Worm (Caenorhabditis elegans) whole organism, young adult: ENCODE results near the gene T03G11.9.
A peak's percentile ranks its signal among the peaks of the same experiment; 100 is the strongest.

Experiments used
- B0019.2 ChIP-seq: fragments of 200-800 bp; sonication (Bioruptor generic); conservative IDR thresholded peaks from 2 replicates; pipeline ENCODE4 v1.3.6; 2022; ENCODE audit warnings: missing genetic modification reagents, missing genetic modification characterization, missing compliant biosample characterization
- F22D6.2 ChIP-seq: sonication (generic microtip); optimal IDR thresholded peaks from 2 replicates; lab custom pipeline; 2016; ENCODE audit warnings: mild to moderate bottlenecking, missing genetic modification characterization, missing compliant biosample characterization
- F52B5.7 ChIP-seq: sonication (generic microtip); optimal IDR thresholded peaks from 2 replicates; lab custom pipeline; 2016; ENCODE audit warnings: mild to moderate bottlenecking, missing genetic modification characterization, missing compliant biosample characterization
- Y53F4B.3 ChIP-seq: fragments of 200-800 bp; sonication (Bioruptor generic); IDR thresholded peaks from 2 replicates; pipeline ENCODE4 v1.3.6; 2022; ENCODE audit warnings: missing genetic modification reagents, missing genetic modification characterization, missing compliant biosample characterization
- aptf-2 ChIP-seq: fragments of 200-800 bp; sonication (Bioruptor generic); conservative IDR thresholded peaks from 2 replicates; pipeline ENCODE4 v1.3.6; 2022; ENCODE audit warnings: missing genetic modification reagents, missing genetic modification characterization, missing compliant biosample characterization
- aptf-3 ChIP-seq: fragments of 200-800 bp; sonication (Bioruptor generic); IDR thresholded peaks from 2 replicates; pipeline ENCODE4 v1.3.6; 2022; ENCODE audit warnings: missing genetic modification characterization, missing compliant biosample characterization
- attf-6 ChIP-seq: fragments of 200-800 bp; sonication (Bioruptor generic); IDR thresholded peaks from 2 replicates; pipeline ENCODE4 v1.3.6; 2022; ENCODE audit warnings: missing genetic modification reagents, missing genetic modification characterization, missing compliant biosample characterization
- ceh-100 ChIP-seq: fragments of 200-800 bp; sonication (Bioruptor generic); IDR thresholded peaks from 2 replicates; pipeline ENCODE4 v1.3.6; 2022; ENCODE audit warnings: missing genetic modification reagents, missing genetic modification characterization, missing compliant biosample characterization
- ceh-27 ChIP-seq: fragments of 200-800 bp; sonication (Bioruptor generic); optimal IDR thresholded peaks from 2 replicates; lab custom pipeline; 2018; ENCODE audit warnings: mild to moderate bottlenecking, missing genetic modification characterization, moderate library complexity, missing compliant biosample characterization
- chd-7 ChIP-seq: sonication (generic microtip); optimal IDR thresholded peaks from 2 replicates; lab custom pipeline; 2016; ENCODE audit warnings: mild to moderate bottlenecking, missing genetic modification characterization, moderate library complexity, missing compliant biosample characterization
- die-1 ChIP-seq: sonication (generic microtip); optimal IDR thresholded peaks from 2 replicates; lab custom pipeline; 2016; ENCODE audit warnings: missing genotype, mild to moderate bottlenecking, missing genetic modification characterization, missing compliant biosample characterization
- dox-1 ChIP-seq: fragments of 200-800 bp; sonication (Bioruptor generic); IDR thresholded peaks from 2 replicates; pipeline ENCODE4 v1.3.6; 2022; ENCODE audit warnings: missing genetic modification reagents, missing genetic modification characterization, missing compliant biosample characterization
- egrh-3 ChIP-seq: fragments of 200-800 bp; sonication (Bioruptor generic); IDR thresholded peaks from 2 replicates; pipeline ENCODE4 v1.3.6; 2022; ENCODE audit warnings: missing genetic modification reagents, missing genetic modification characterization, missing compliant biosample characterization
- fkh-3 ChIP-seq: sonication (generic microtip); optimal IDR thresholded peaks from 2 replicates; lab custom pipeline; 2016; ENCODE audit warnings: mild to moderate bottlenecking, missing genetic modification characterization, missing compliant biosample characterization
- hmg-1.2 ChIP-seq: fragments of 200-800 bp; sonication (Bioruptor generic); IDR thresholded peaks from 2 replicates; pipeline ENCODE4 v1.3.6; 2022; ENCODE audit warnings: missing genetic modification reagents, missing genetic modification characterization, missing compliant biosample characterization
- hmg-20 ChIP-seq: fragments of 200-800 bp; sonication (Bioruptor generic); IDR thresholded peaks from 2 replicates; pipeline ENCODE4 v1.3.6; 2022; ENCODE audit warnings: missing genetic modification reagents, missing genetic modification characterization, missing compliant biosample characterization
- hsf-1 ChIP-seq: fragments of 200-800 bp; sonication (Bioruptor generic); IDR thresholded peaks from 2 replicates; pipeline ENCODE4 v1.3.6; 2022; ENCODE audit warnings: missing genetic modification reagents, missing genetic modification characterization, missing compliant biosample characterization
- let-526 ChIP-seq: fragments of 200-800 bp; sonication (Bioruptor generic); IDR thresholded peaks from 2 replicates; pipeline ENCODE4 v1.3.6; 2022; ENCODE audit warnings: missing genetic modification reagents, missing genetic modification characterization, missing compliant biosample characterization
- lin-40 ChIP-seq: sonication (generic microtip); optimal IDR thresholded peaks from 2 replicates; lab custom pipeline; 2016; ENCODE audit warnings: missing genetic modification characterization, mild to moderate bottlenecking, missing compliant biosample characterization, missing genotype, missing genetic modification reagents
- lir-1 ChIP-seq: fragments of 200-800 bp; sonication (Bioruptor generic); conservative IDR thresholded peaks from 2 replicates; pipeline ENCODE4 v1.3.6; 2022; ENCODE audit warnings: missing genetic modification reagents, missing genetic modification characterization, missing compliant biosample characterization
- lsy-27 ChIP-seq: sonication (generic microtip); optimal IDR thresholded peaks from 2 replicates; lab custom pipeline; 2017; ENCODE audit warnings: missing genetic modification characterization, mild to moderate bottlenecking, missing compliant biosample characterization, antibody characterized with exemption, missing genotype, borderline replicate concordance; ENCODE audit not compliant: insufficient read depth
- nfyb-1 ChIP-seq: fragments of 200-800 bp; sonication (Bioruptor generic); IDR thresholded peaks from 2 replicates; pipeline ENCODE4 v1.3.6; 2022; ENCODE audit warnings: missing genetic modification reagents, missing genetic modification characterization, missing compliant biosample characterization
- nhr-80 ChIP-seq: sonication (generic microtip); optimal IDR thresholded peaks from 2 replicates; lab custom pipeline; 2016; ENCODE audit warnings: missing genetic modification characterization, missing compliant biosample characterization
- sdz-38 ChIP-seq: sonication (generic microtip); optimal IDR thresholded peaks from 2 replicates; lab custom pipeline; 2016; ENCODE audit warnings: missing genotype, missing genetic modification characterization, missing compliant biosample characterization
- snpc-1.1 ChIP-seq: sonication (generic microtip); optimal IDR thresholded peaks from 2 replicates; lab custom pipeline; 2017; ENCODE audit warnings: missing genetic modification characterization, mild to moderate bottlenecking, missing compliant biosample characterization, antibody characterized with exemption, moderate library complexity, missing genotype, missing genetic modification reagents; ENCODE audit not compliant: insufficient read depth
- sptf-2 ChIP-seq: fragments of 200-800 bp; sonication (Bioruptor generic); optimal IDR thresholded peaks from 2 replicates; lab custom pipeline; 2018; ENCODE audit warnings: mild to moderate bottlenecking, missing genetic modification characterization, missing compliant biosample characterization
- tlf-1 ChIP-seq: fragments of 200-800 bp; sonication (Bioruptor generic); optimal IDR thresholded peaks from 2 replicates; lab custom pipeline; 2018; ENCODE audit warnings: mild to moderate bottlenecking, missing genetic modification characterization, missing compliant biosample characterization
- unc-130 ChIP-seq: sonication (generic microtip); optimal IDR thresholded peaks from 2 replicates; lab custom pipeline; 2016; ENCODE audit warnings: missing genetic modification reagents, missing genetic modification characterization, missing compliant biosample characterization
- xnd-1 ChIP-seq: sonication (generic microtip); optimal IDR thresholded peaks from 2 replicates; lab custom pipeline; 2016; ENCODE audit warnings: missing genotype, missing genetic modification reagents, missing genetic modification characterization, missing compliant biosample characterization
- zfh-2 ChIP-seq: fragments of 200-800 bp; sonication (Bioruptor generic); conservative IDR thresholded peaks from 2 replicates; pipeline ENCODE4 v1.3.6; 2022; ENCODE audit warnings: missing genetic modification reagents, missing genetic modification characterization, missing compliant biosample characterization
- ztf-6 ChIP-seq: fragments of 200-800 bp; sonication (Bioruptor generic); IDR thresholded peaks from 2 replicates; pipeline ENCODE4 v1.3.6; 2022; ENCODE audit warnings: missing genetic modification reagents, missing genetic modification characterization, missing compliant biosample characterization

The T03G11.9 gene

DNA sequence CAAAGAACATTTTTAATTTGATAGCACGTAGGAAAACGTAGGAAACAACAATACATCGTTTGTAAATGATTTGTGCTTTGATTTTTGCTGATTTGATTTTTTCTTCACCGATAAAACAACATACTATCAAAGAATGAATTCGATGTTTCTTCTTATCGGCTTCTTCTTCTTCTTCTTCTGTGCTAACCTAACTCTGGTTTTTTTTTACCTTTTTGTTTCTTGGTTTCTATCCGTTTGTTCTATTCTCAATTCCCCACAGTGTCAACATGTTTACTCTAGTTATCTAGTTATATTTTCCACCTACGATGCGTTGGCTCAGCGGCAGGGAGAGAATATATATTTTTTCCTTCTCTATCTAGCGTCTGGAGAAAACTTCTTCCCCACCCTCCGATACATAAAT is 23.8 kb downstream of the T03G11.9 start:
- TF ChIP-seq nhr-80, result peak; percentile 1
- no peak for TF ChIP-seq Y53F4B.3 (GFP tag; lab: Robert Waterston, UW)

DNA sequence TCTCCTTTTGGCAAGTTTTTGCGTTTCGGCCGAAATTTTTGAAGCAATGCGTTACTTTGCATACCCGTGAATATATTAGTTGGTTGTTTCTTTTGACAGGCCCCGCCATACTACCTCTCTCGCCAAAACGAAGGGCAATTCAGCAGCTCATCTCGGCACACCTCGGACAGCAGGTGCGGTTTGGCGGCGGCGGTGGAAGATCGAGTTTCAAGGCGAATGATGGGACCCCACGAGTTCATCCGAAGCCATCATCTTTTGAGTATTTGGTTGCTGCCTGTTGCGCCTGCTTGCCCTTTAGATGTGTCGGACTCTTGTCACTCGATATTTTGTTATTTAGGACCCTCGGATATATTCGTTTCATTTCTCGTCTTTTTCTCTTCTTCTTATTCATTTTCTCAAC is 24.3 kb downstream of the T03G11.9 start:
- TF ChIP-seq nfyb-1, result 0 out of 2 replicates have a peak, but pooled peaks have one; percentile 11
- no peak for TF ChIP-seq hsf-1 (GFP tag; lab: Robert Waterston, UW)
- peak; percentile 81 for TF ChIP-seq zfh-2
- peak; percentile 0 for TF ChIP-seq chd-7 (tag; lab: Kevin White, UChicago)

DNA sequence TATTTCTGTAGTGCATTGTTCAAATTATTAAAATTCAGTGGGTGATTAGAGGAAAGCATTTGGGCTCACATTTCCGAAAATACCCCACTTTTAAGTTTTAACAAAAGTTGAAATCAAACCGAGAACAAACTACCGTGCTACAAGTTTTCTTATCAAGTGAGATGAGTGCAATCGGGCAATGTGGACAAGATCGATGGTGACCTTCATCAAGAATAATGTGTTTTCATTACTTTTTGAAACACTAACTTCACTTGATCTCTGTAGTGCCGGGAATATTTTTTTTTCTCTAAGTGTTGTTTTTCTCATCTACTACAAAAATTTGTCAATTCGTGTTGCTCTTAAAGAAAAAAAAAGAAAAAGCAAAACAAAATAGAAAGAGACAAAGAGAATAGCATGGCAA is 24.8 kb downstream of the T03G11.9 start:
- TF ChIP-seq ceh-100 (GFP tag; lab: Robert Waterston, UW) (no peak), xnd-1 (no peak), F22D6.2 (tag; lab: Kevin White, UChicago) (no peak), fkh-3 (no peak), chd-7 (tag; lab: Kevin White, UChicago) (no peak), F52B5.7 (tag; lab: Kevin White, UChicago) (no peak), hsf-1 (GFP tag; lab: Robert Waterston, UW) (no peak), die-1 (tag; lab: Kevin White, UChicago) (no peak), ceh-27 (GFP tag; lab: Kevin White, UChicago) (no peak), lir-1 (GFP tag; lab: Robert Waterston, UW) (no peak), attf-6 (no peak), lsy-27 (tag; lab: Kevin White, UChicago) (no peak), sdz-38 (tag; lab: Kevin White, UChicago) (no peak), aptf-2 (GFP tag; lab: Robert Waterston, UW) (no peak), unc-130 (no peak)

DNA sequence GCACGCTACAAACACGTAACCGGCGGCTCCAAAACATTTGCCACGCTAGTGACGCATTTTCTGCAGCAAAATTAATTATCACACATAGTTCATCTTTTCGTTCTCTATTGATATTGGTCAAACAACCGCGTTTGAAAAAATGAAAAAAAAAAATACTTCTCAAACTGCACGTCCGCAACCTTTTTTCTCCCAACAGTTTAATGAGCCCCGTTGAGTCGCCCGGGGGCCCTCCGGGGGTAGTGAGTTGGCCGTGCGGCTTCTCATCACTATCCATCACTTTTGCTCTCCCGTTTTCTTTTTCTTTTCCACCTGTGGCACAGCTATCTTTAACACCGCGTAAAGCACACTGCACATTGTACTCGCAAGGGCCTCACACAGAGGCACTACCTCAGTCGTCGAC is 25.4 kb downstream of the T03G11.9 start:
- no peak for TF ChIP-seq xnd-1
- TF ChIP-seq zfh-2, result 0 out of 2 replicates have a peak, but pooled peaks have one; percentile 35
- TF ChIP-seq nhr-80, result peak; percentile 17
- TF ChIP-seq dox-1 (GFP tag; lab: Robert Waterston, UW), result 0 out of 2 replicates have a peak, but pooled peaks have one; percentile 45
- no peak for TF ChIP-seq let-526 (GFP tag; lab: Robert Waterston, UW)
- TF ChIP-seq aptf-3 (GFP tag; lab: Robert Waterston, UW), result 0 out of 2 replicates have a peak, but pooled peaks have one; percentile 44
- TF ChIP-seq tlf-1 (GFP tag; lab: Kevin White, UChicago), result no peak
- TF ChIP-seq, all 124 proteins: peak for 4

DNA sequence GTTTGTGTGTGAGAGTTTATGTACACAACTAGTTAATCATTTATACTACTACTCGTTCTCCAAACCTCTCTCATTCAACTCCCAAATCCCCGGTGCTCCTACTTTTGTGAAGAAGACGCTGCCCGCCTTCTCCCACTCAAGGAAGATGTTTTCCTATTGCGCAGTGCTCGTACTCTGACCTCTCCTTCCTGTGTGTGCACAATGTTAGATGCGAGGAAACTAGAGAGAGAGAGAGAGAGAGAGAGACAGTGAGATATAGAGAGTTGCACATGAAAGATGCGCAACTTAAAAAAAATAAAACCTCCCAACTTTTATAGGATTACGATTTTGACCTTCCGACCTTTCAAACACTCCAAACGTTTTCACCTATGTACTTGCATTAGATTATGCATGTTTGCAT is 26.5 kb downstream of the T03G11.9 start:
- TF ChIP-seq ztf-6 (GFP tag; lab: Robert Waterston, UW), result no peak
- no peak for TF ChIP-seq snpc-1.1
- TF ChIP-seq hmg-20 (GFP tag; lab: Robert Waterston, UW), result no peak
- TF ChIP-seq die-1 (tag; lab: Kevin White, UChicago), result no peak
- no peak for TF ChIP-seq lin-40 (tag; lab: Kevin White, UChicago)
- TF ChIP-seq sptf-2, result no peak
- TF ChIP-seq ceh-27 (GFP tag; lab: Kevin White, UChicago), result peak; percentile 15
- TF ChIP-seq hmg-1.2 (GFP tag; lab: Robert Waterston, UW), result peak; percentile 33; the same call in 1 of the 2 replicates
- no peak for TF ChIP-seq B0019.2
- no peak for TF ChIP-seq egrh-3 (GFP tag; lab: Robert Waterston, UW)
